Worm (Caenorhabditis elegans): Measurements from ENCODE around the gene ugt-44.
A peak's percentile ranks its signal among the peaks of the same experiment; 100 is the strongest.

ugt-44 gene

DNA sequence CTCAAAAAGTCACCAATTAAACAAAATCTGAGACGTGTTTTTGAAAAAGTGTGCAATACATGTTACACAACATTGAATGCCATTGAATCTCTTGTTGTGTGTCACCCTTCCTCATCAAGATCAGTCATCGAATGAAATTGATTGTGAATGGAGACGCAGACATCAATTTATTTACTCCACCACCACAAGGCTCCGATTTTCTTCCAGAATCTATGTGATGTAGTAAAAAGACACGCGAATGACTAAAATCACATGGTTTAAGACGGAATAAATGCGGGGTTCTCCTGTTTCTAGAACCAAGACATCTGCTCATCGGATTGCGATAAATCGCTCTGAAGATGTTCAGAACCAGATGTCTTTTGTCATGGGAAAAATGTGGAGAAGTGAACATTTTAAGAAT is 43.2 kb downstream of the ugt-44 start:
- TF ChIP-seq hrde-1 (tag; optimal IDR thresholded peaks at IDR 0.05; ENCODE audit: borderline replicate concordance) = no peak

DNA sequence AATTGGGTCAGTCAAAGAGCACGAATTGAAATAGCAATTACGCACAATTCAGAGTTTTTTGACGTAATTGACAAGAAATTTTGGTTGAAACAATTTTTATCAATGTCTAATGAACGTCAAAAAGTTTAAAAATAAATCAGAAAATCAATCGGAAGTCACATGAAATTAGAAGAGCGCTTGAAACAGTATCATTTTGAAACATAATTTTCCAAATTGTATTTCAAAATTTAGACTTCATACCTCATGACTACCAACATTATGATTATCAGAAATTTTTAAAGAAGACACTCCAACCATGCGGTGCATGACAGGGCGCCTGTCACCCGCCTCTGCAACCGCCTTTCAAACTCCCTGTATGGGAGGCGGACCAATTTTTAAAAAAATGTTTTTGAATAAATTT is 43.7 kb downstream of the ugt-44 start:
- TF ChIP-seq nhr-80 (tag; optimal IDR thresholded peaks at IDR 0.05) (peak; percentile 57), xnd-1 (tag; optimal IDR thresholded peaks at IDR 0.05) (no peak), cebp-1 (GFP tag; IDR thresholded peaks at IDR 0.05) (no peak), cebp-1 (tag; optimal IDR thresholded peaks at IDR 0.05) (peak; percentile 57), unc-62 (GFP tag; optimal IDR thresholded peaks at IDR 0.05) (peak; percentile 56)

DNA sequence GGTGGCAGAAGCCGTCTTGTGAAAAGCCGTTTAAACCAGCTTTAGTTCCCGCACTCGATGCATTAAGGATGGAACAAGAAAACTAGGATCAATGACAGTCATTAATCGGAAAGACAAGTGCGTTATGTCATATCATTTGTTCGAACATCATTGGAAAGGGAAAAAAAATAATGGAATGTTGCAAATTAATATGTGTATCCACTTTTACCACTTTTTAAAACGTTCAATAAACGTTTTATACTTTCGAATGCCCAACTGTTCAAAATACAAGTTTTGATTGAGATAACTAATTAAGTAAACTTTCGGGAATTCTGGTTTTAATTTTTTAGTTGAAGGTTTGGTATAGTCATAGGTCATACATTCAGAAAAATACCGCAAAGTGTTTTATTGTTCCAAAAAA is 45.6 kb downstream of the ugt-44 start, which contains the start of gene C02F4.4:
C02F4.4 (minus strand) TSS at position 101 of the 400 bp plus-strand sequence.
- TF ChIP-seq unc-62 (GFP tag; optimal IDR thresholded peaks at IDR 0.05) (no peak), hmg-1.2 (GFP tag; IDR thresholded peaks at IDR 0.05) (no peak), Y79H2A.3 (GFP tag; conservative IDR thresholded peaks at IDR 0.05) (no peak), B0019.2 (GFP tag; conservative IDR thresholded peaks at IDR 0.05) (no peak), zim-3 (tag; optimal IDR thresholded peaks at IDR 0.05) (no peak), hsf-1 (GFP tag; IDR thresholded peaks at IDR 0.05) (no peak), let-607 (tag; optimal IDR thresholded peaks at IDR 0.05) (no peak), pbrm-1 (GFP tag; IDR thresholded peaks at IDR 0.05) (no peak), rec-8 (tag; optimal IDR thresholded peaks at IDR 0.05) (no peak), sdz-38 (tag; optimal IDR thresholded peaks at IDR 0.05) (no peak), him-1 (tag; optimal IDR thresholded peaks at IDR 0.05) (no peak), egrh-3 (GFP tag; IDR thresholded peaks at IDR 0.05) (no peak), hrde-1 (tag; optimal IDR thresholded peaks at IDR 0.05; ENCODE audit: borderline replicate concordance) (no peak), madf-3 (GFP tag; IDR thresholded peaks at IDR 0.05) (no peak)

DNA sequence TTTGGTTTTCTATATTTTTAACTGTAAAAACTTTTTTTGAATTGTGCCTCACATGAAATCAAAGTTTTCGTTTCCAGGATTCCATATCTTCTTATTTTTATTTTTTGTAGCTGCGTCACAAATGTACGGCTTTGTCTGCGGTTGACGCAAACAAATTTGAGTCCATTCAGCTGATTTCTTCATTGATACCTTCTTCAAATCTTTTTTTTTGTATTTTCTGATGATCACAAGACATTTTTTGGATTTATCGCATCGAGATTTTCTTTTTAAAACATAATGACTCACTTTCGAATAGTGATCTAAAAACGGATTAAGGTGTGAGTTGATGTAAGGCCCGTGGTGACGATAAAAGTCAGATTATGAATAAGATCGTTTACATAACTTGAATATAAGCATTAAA is 49.1 kb downstream of the ugt-44 start:
- TF ChIP-seq rcor-1 (GFP tag; IDR thresholded peaks at IDR 0.05) (no peak), ceh-100 (GFP tag; IDR thresholded peaks at IDR 0.05) (no peak), egl-44 (GFP tag; IDR thresholded peaks at IDR 0.05) (no peak), him-1 (tag; optimal IDR thresholded peaks at IDR 0.05) (no peak), chd-7 (tag; optimal IDR thresholded peaks at IDR 0.05) (no peak), C17E4.6 (GFP tag; IDR thresholded peaks at IDR 0.05) (no peak), lsl-1 (GFP tag; optimal IDR thresholded peaks at IDR 0.05) (no peak), snpc-1.3 (tag; optimal IDR thresholded peaks at IDR 0.05; ENCODE audit: insufficient read depth) (no peak), let-607 (tag; optimal IDR thresholded peaks at IDR 0.05) (no peak), ztf-28 (GFP tag; IDR thresholded peaks at IDR 0.05) (no peak), mel-28 (tag; optimal IDR thresholded peaks at IDR 0.05; ENCODE audit: borderline replicate concordance) (no peak), nhr-90 (tag; optimal IDR thresholded peaks at IDR 0.05) (no peak), ztf-3 (GFP tag; optimal IDR thresholded peaks at IDR 0.05) (no peak), unc-130 (GFP tag; optimal IDR thresholded peaks at IDR 0.05) (no peak), efl-1 (GFP tag; optimal IDR thresholded peaks at IDR 0.05) (no peak)

DNA sequence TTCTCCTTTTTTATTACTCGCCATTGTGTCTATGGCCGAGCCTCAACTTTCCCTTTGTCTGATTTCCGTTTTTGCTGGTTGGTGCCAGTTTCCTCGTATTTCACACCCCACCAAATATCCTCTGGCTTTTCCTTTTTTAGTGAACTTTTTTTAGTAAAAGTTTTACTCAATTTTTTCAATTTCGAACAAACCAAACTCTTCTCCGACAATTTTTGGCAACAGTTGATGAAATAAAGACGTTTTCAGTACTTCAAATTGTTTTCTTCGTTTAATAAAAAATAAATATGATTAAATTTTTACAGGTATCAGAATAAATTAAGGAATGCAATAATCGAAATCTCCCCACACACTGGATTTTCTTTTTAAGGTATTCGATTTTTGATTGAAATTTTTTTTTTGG is 51.6 kb downstream of the ugt-44 start, which contains the start of gene cal-4:
cal-4 (plus strand) TSS at position 301 of the 400 bp plus-strand sequence.
- TF ChIP-seq F55B11.4 (tag; optimal IDR thresholded peaks at IDR 0.05; ENCODE audit: borderline replicate concordance, insufficient read depth) (no peak), dpff-1 (tag; optimal IDR thresholded peaks at IDR 0.05) (no peak), ztf-25 (GFP tag; IDR thresholded peaks at IDR 0.05) (no peak), B0035.1 (tag; optimal IDR thresholded peaks at IDR 0.05) (no peak)

Measured in whole organism, young adult.